Fruit fly (Drosophila melanogaster) whole organism, wandering third instar larva: ENCODE data around the gene Nab2.

ENCODE experiments used
- Abd-B ChIP-seq: fragments of >200 bp; optimal IDR thresholded peaks from 2 replicates; lab custom pipeline; 2017; ENCODE audit warnings: missing biosample characterization, missing genetic modification characterization
- CG32264 ChIP-seq: fragments of 200-800 bp; sonication (Bioruptor generic); optimal IDR thresholded peaks from 2 replicates; lab custom pipeline; 2016; ENCODE audit warnings: missing biosample characterization, missing genetic modification characterization
- CG9705 ChIP-seq: fragments of 200-800 bp; sonication (Bioruptor generic); optimal IDR thresholded peaks from 2 replicates; lab custom pipeline; 2018; ENCODE audit warnings: missing biosample characterization, mild to moderate bottlenecking, missing genetic modification characterization
- CrebA ChIP-seq: fragments of 200-800 bp; sonication (Bioruptor generic); optimal IDR thresholded peaks from 2 replicates; lab custom pipeline; 2016; ENCODE audit warnings: missing biosample characterization, mild to moderate bottlenecking, missing genetic modification characterization, borderline replicate concordance
- Dfd ChIP-seq: fragments of >200 bp; optimal IDR thresholded peaks from 2 replicates; lab custom pipeline; 2017; ENCODE audit warnings: missing biosample characterization, missing genetic modification characterization
- Dif ChIP-seq: fragments of 200-275, 200-300 bp; sonication (Bioruptor generic); optimal IDR thresholded peaks from 2 replicates; lab custom pipeline; 2018; ENCODE audit warnings: missing biosample characterization, missing genetic modification characterization; ENCODE audit not compliant: partially characterized antibody
- GATAd ChIP-seq: sonication (Bioruptor generic); optimal IDR thresholded peaks from 2 replicates; lab custom pipeline; 2016; ENCODE audit warnings: missing biosample characterization, missing genetic modification characterization
- HLH106 ChIP-seq: fragments of 200-800 bp; optimal IDR thresholded peaks from 3 replicates; lab custom pipeline; 2019; ENCODE audit warnings: missing biosample characterization, mild to moderate bottlenecking, missing genetic modification characterization, moderate library complexity
- Hnf4 ChIP-seq: fragments of 200-800 bp; sonication (Bioruptor generic); optimal IDR thresholded peaks from 2 replicates; lab custom pipeline; 2016; ENCODE audit warnings: missing biosample characterization, mild to moderate bottlenecking, missing genetic modification characterization
- Hr78 ChIP-seq: fragments of >200 bp; optimal IDR thresholded peaks from 2 replicates; lab custom pipeline; 2017; ENCODE audit warnings: missing biosample characterization, missing genetic modification characterization
- Hr83 ChIP-seq: fragments of 200-300 bp; sonication (Bioruptor generic); optimal IDR thresholded peaks from 2 replicates; lab custom pipeline; 2016; ENCODE audit warnings: missing biosample characterization, mild to moderate bottlenecking, missing genetic modification characterization, moderate library complexity; ENCODE audit not compliant: poor library complexity, severe bottlenecking
- Jra ChIP-seq: sonication (Bioruptor generic); optimal IDR thresholded peaks from 2 replicates; lab custom pipeline; 2016; ENCODE audit warnings: missing biosample characterization, missing genetic modification characterization
- Mio ChIP-seq: sonication (Bioruptor generic); optimal IDR thresholded peaks from 2 replicates; lab custom pipeline; 2016; ENCODE audit warnings: missing biosample characterization, missing genetic modification characterization
- Myc ChIP-seq: fragments of >200 bp; optimal IDR thresholded peaks from 2 replicates; lab custom pipeline; 2017
- N ChIP-seq: fragments of >200 bp; optimal IDR thresholded peaks from 2 replicates; lab custom pipeline; 2018; ENCODE audit warnings: missing biosample characterization, missing external identifiers, missing genetic modification characterization
- OdsH ChIP-seq: fragments of 200-800 bp; sonication (Bioruptor generic); optimal IDR thresholded peaks from 2 replicates; lab custom pipeline; 2016; ENCODE audit warnings: missing biosample characterization, mild to moderate bottlenecking, missing genetic modification characterization
- Rel ChIP-seq, 2 experiments: fragments of 200-800 bp; sonication (Bioruptor generic) in 1 of 2; optimal IDR thresholded peaks; 2 replicates in 1 of 2; 3 replicates in 1 of 2; lab custom pipeline; 2016 to 2019; ENCODE audit warnings: mild to moderate bottlenecking in 2 of 2, missing biosample characterization in 2 of 2, missing genetic modification characterization in 2 of 2, moderate library complexity in 1 of 2
- Sp1 ChIP-seq: fragments of 200-800 bp; sonication (Bioruptor generic); optimal IDR thresholded peaks from 3 replicates; lab custom pipeline; 2019; ENCODE audit warnings: missing biosample characterization, mild to moderate bottlenecking, missing genetic modification characterization, moderate library complexity
- Vsx2 ChIP-seq: fragments of 200-300, 225-300 bp; sonication (Bioruptor generic); optimal IDR thresholded peaks from 2 replicates; lab custom pipeline; 2018; ENCODE audit warnings: missing biosample characterization, missing genetic modification characterization; ENCODE audit not compliant: partially characterized antibody
- br ChIP-seq: fragments of 200-800 bp; sonication (Bioruptor generic); optimal IDR thresholded peaks from 2 replicates; lab custom pipeline; 2016; ENCODE audit warnings: missing biosample characterization, missing genetic modification characterization
- brk ChIP-seq: fragments of 200-800 bp; sonication (Bioruptor generic); optimal IDR thresholded peaks from 2 replicates; lab custom pipeline; 2016; ENCODE audit warnings: missing biosample characterization, mild to moderate bottlenecking, missing genetic modification characterization
- dl ChIP-seq, 2 experiments: fragments of 175-275, 200-275 bp in 1 of 2; fragments of 200-275 bp in 1 of 2; sonication (Bioruptor generic); optimal IDR thresholded peaks; lab custom pipeline; 2018; ENCODE audit warnings: mild to moderate bottlenecking in 2 of 2, missing biosample characterization in 2 of 2, missing genetic modification characterization in 2 of 2, moderate library complexity in 2 of 2; ENCODE audit not compliant: partially characterized antibody in 2 of 2, insufficient read depth in 1 of 2
- dmrt93B ChIP-seq: fragments of 200-800 bp; sonication (Bioruptor generic); optimal IDR thresholded peaks from 2 replicates; lab custom pipeline; 2018; ENCODE audit warnings: missing biosample characterization, mild to moderate bottlenecking, missing genetic modification characterization
- dsf ChIP-seq: sonication (Bioruptor generic); optimal IDR thresholded peaks from 2 replicates; lab custom pipeline; 2016; ENCODE audit warnings: missing biosample characterization, missing genetic modification characterization, borderline replicate concordance
- ey ChIP-seq: fragments of 200-800 bp; sonication (Bioruptor generic); optimal IDR thresholded peaks from 2 replicates; lab custom pipeline; 2016; ENCODE audit warnings: missing biosample characterization, missing genetic modification characterization
- foxo ChIP-seq, 2 experiments: fragments of 200-800 bp; sonication (Bioruptor generic); optimal IDR thresholded peaks; 2 replicates in 1 of 2; 3 replicates in 1 of 2; lab custom pipeline; 2016 to 2017; ENCODE audit warnings: missing biosample characterization in 2 of 2, missing genetic modification characterization in 2 of 2
- fru ChIP-seq: fragments of 200-800 bp; sonication (Bioruptor generic); optimal IDR thresholded peaks from 3 replicates; lab custom pipeline; 2016; ENCODE audit warnings: missing biosample characterization, mild to moderate bottlenecking, missing genetic modification characterization
- h ChIP-seq: fragments of 200-800 bp; sonication (Bioruptor generic); optimal IDR thresholded peaks from 3 replicates; lab custom pipeline; 2016; ENCODE audit warnings: missing biosample characterization, mild to moderate bottlenecking, missing genetic modification characterization
- jim ChIP-seq: fragments of 175-275, 200-325 bp; sonication (Bioruptor generic); optimal IDR thresholded peaks from 2 replicates; lab custom pipeline; 2016; ENCODE audit warnings: missing biosample characterization, mild to moderate bottlenecking, missing genetic modification characterization
- lola ChIP-seq: fragments of >200 bp; optimal IDR thresholded peaks from 2 replicates; lab custom pipeline; 2017; ENCODE audit warnings: missing biosample characterization, missing genetic modification characterization
- pan ChIP-seq: fragments of >200 bp; optimal IDR thresholded peaks from 2 replicates; lab custom pipeline; 2017
- psq ChIP-seq: fragments of 200-800 bp; sonication (Bioruptor generic); optimal IDR thresholded peaks from 3 replicates; lab custom pipeline; 2017; ENCODE audit warnings: missing biosample characterization, mild to moderate bottlenecking, missing genetic modification characterization, moderate library complexity
- rgr ChIP-seq: fragments of 200-800 bp; sonication (Bioruptor generic); optimal IDR thresholded peaks from 3 replicates; lab custom pipeline; 2016; ENCODE audit warnings: missing biosample characterization, mild to moderate bottlenecking, missing genetic modification characterization
- sage ChIP-seq: fragments of 200-800 bp; sonication (Bioruptor generic); optimal IDR thresholded peaks from 2 replicates; lab custom pipeline; 2016; ENCODE audit warnings: missing biosample characterization, mild to moderate bottlenecking, missing genetic modification characterization
- sv ChIP-seq: fragments of 200-800 bp; sonication (Bioruptor generic); optimal IDR thresholded peaks from 3 replicates; lab custom pipeline; 2016; ENCODE audit warnings: missing biosample characterization, missing genetic modification characterization
- tai ChIP-seq: sonication (Bioruptor generic); optimal IDR thresholded peaks from 2 replicates; lab custom pipeline; 2016; ENCODE audit warnings: missing biosample characterization, missing genetic modification characterization
- usp ChIP-seq: fragments of >200 bp; optimal IDR thresholded peaks from 2 replicates; lab custom pipeline; 2017; ENCODE audit warnings: missing biosample characterization, missing genetic modification characterization
- woc ChIP-seq: sonication (Bioruptor generic); optimal IDR thresholded peaks from 2 replicates; lab custom pipeline; 2016; ENCODE audit warnings: missing biosample characterization, mild to moderate bottlenecking, missing genetic modification characterization

Nab2 gene

DNA sequence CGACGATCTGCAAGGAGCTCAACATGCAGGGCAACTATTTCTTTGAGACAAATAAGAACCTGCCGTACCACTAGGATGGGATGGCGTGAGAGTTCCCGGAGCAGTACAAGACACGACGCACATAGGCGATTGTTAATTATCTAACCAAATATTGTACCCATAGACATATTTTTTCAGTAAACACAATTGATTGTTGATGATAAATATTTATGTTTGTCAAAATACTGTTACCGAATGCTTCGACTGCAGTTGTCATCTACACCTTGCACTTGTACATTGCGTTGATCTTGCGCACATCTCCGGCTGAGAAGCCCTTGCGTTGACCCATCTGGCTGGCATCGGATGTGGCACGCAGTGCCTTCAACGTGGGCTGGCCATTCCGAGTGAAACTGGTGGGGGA is 25.0 kb downstream of the Nab2 start:
- TF ChIP-seq Rel (GFP tag; optimal IDR thresholded peaks at IDR 0.05; lab: Kevin White, UChicago), result no peak
- no peak for TF ChIP-seq Rel (tag; optimal IDR thresholded peaks at IDR 0.05; lab: Kevin White, UChicago)
- TF ChIP-seq foxo (GFP tag; optimal IDR thresholded peaks at IDR 0.05; lab: Kevin White, UChicago), result no peak
- no peak for TF ChIP-seq CG9705 (GFP tag; lab: Kevin White, UChicago)
- TF ChIP-seq h (GFP tag; lab: Kevin White, UChicago), result no peak
- TF ChIP-seq usp (GFP tag; lab: Kevin White, UChicago), result no peak
- TF ChIP-seq Abd-B (GFP tag; lab: Kevin White, UChicago), result no peak
- no peak for TF ChIP-seq dl (GFP tag; optimal IDR thresholded peaks at IDR 0.05; lab: Kevin White, UChicago; ENCODE audit: insufficient read depth in 1 of 2, partially characterized antibody in 2 of 2)

DNA sequence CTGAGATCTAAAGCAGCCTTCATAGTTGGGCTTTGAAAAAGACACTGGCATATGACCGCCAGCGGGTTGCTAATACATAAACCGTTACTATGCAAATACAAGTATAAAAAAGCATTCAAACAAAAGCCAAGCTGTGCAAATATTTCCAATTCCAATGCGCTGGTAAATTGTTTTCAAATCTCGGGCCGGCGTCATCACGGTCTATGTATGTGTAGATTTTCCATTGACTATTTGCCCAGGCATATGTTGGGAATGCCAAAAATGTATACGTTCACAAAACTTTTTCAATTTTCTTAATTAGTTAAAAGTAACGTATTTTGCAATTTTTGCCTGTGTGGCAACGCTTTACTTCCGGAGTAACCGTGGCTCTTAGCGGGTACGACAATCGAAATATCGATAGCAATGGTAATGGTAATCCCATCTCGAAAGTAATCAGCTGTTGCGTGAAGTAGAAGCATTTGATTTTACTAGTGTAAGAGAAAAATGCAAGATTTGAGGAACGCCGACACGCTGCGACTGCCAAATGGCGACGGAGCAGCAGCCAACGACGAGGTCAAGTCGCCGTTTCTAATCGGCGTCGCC is 28.4 kb downstream of the Nab2 start, which contains the start of the genes CG34290 and Uck:
CG34290 (minus strand) TSS at position 51 of the 582 bp plus-strand sequence.
Uck (plus strand) TSS at position 405 of the 582 bp plus-strand sequence.
- TF ChIP-seq Dif (GFP tag; lab: Kevin White, UChicago) (no peak), Jra (GFP tag; lab: Kevin White, UChicago) (no peak), pan (lab: Kevin White, UChicago) (no peak), N (GFP tag; lab: Kevin White, UChicago) (no peak), Myc (lab: Kevin White, UChicago) (no peak), lola (GFP tag; lab: Kevin White, UChicago) (no peak), OdsH (peak; percentile 63), ey (GFP tag; lab: Kevin White, UChicago) (peak; percentile 25), CG9705 (GFP tag; lab: Kevin White, UChicago) (peak; percentile 87), Mio (GFP tag; lab: Kevin White, UChicago) (no peak), fru (GFP tag; lab: Kevin White, UChicago) (no peak), foxo (GFP tag; optimal IDR thresholded peaks at IDR 0.05; lab: Kevin White, UChicago) (peak in 1 of 2 experiments; percentile 59), br (GFP tag; lab: Kevin White, UChicago) (peak; percentile 77), woc (GFP tag; lab: Kevin White, UChicago) (no peak), psq (GFP tag; lab: Kevin White, UChicago) (peak; percentile 5), sage (GFP tag; lab: Kevin White, UChicago) (peak; percentile 10), jim (GFP tag; lab: Kevin White, UChicago) (no peak), Sp1 (GFP tag; lab: Kevin White, UChicago) (peak; percentile 72), CG32264 (no peak), Hnf4 (peak; percentile 52), dl (GFP tag; optimal IDR thresholded peaks at IDR 0.05; lab: Kevin White, UChicago; ENCODE audit: insufficient read depth in 1 of 2, partially characterized antibody in 2 of 2) (no peak), Hr78 (GFP tag; lab: Kevin White, UChicago) (no peak), dmrt93B (GFP tag; lab: Kevin White, UChicago) (peak; percentile 75), brk (GFP tag; lab: Kevin White, UChicago) (no peak), Dfd (GFP tag; lab: Kevin White, UChicago) (no peak), usp (GFP tag; lab: Kevin White, UChicago) (no peak), tai (GFP tag; lab: Kevin White, UChicago) (no peak), Abd-B (GFP tag; lab: Kevin White, UChicago) (no peak), HLH106 (peak; percentile 69), GATAd (GFP tag; lab: Kevin White, UChicago) (no peak), Hr83 (GFP tag; lab: Kevin White, UChicago) (peak; percentile 54), rgr (GFP tag; lab: Kevin White, UChicago) (peak; percentile 88), Rel (GFP tag; optimal IDR thresholded peaks at IDR 0.05; lab: Kevin White, UChicago) (no peak), Rel (tag; optimal IDR thresholded peaks at IDR 0.05; lab: Kevin White, UChicago) (peak; percentile 65), sv (GFP tag; lab: Kevin White, UChicago) (peak; percentile 54), CrebA (GFP tag; lab: Kevin White, UChicago) (no peak), dsf (GFP tag; lab: Kevin White, UChicago) (peak; percentile 2), h (GFP tag; lab: Kevin White, UChicago) (peak; percentile 70), Vsx2 (GFP tag; lab: Kevin White, UChicago) (peak; percentile 98)
